Worm (Caenorhabditis elegans): ENCODE measurements around the gene Y34B4A.4.

- TF ChIP-seq lin-35 (GFP tag; optimal IDR thresholded peaks at IDR 0.05) (no peak), ama-1 (optimal IDR thresholded peaks at IDR 0.05) (no peak), ama-1 (GFP tag; optimal IDR thresholded peaks at IDR 0.05) (no peak), unc-62 (GFP tag; optimal IDR thresholded peaks at IDR 0.05) (no peak), him-1 (tag; optimal IDR thresholded peaks at IDR 0.05) (no peak), mcd-1 (GFP tag; IDR thresholded peaks at IDR 0.05) (no peak), ceh-79 (tag; optimal IDR thresholded peaks at IDR 0.05) (no peak), chd-7 (tag; optimal IDR thresholded peaks at IDR 0.05) (no peak), efl-1 (GFP tag; optimal IDR thresholded peaks at IDR 0.05) (no peak), mes-4 (tag; optimal IDR thresholded peaks at IDR 0.05) (no peak), die-1 (tag; optimal IDR thresholded peaks at IDR 0.05) (no peak), lsy-27 (tag; optimal IDR thresholded peaks at IDR 0.05; ENCODE audit: borderline replicate concordance, insufficient read depth) (no peak), mel-28 (tag; optimal IDR thresholded peaks at IDR 0.05; ENCODE audit: borderline replicate concordance) (no peak), dpff-1 (tag; optimal IDR thresholded peaks at IDR 0.05) (no peak)
Observed at ce11 chrX:5262033-5262432, 2.1 kb upstream of the Y34B4A.4 start.
